Fruit fly (Drosophila melanogaster) whole organism, pupa: ENCODE results near the gene CG4291.

Experiments used
- CG10348 ChIP-seq: fragments of 200-800 bp; sonication (Bioruptor generic); IDR thresholded peaks from 2 replicates; pipeline ENCODE4 v1.3.6; 2022; ENCODE audit warnings: missing biosample characterization, missing genetic modification characterization
- CG12605 ChIP-seq: fragments of 200-800 bp; sonication (Bioruptor generic); IDR thresholded peaks from 2 replicates; pipeline ENCODE4 v1.3.6; 2022; ENCODE audit warnings: missing biosample characterization, missing genetic modification characterization
- CG13204 ChIP-seq: fragments of 200-800 bp; sonication (Bioruptor generic); optimal IDR thresholded peaks from 2 replicates; lab custom pipeline; 2018; ENCODE audit warnings: missing biosample characterization, mild to moderate bottlenecking, missing genetic modification characterization, moderate library complexity
- CG14655 ChIP-seq: fragments of 200-800 bp; sonication (Bioruptor generic); optimal IDR thresholded peaks from 3 replicates; lab custom pipeline; 2017; ENCODE audit warnings: mild to moderate bottlenecking, missing biosample characterization, missing genetic modification reagents, missing genetic modification characterization
- CG15710 ChIP-seq: fragments of 200-800 bp; sonication (Bioruptor generic); optimal IDR thresholded peaks from 2 replicates; lab custom pipeline; 2018; ENCODE audit warnings: missing biosample characterization, mild to moderate bottlenecking, missing genetic modification characterization, moderate library complexity
- CG17806 ChIP-seq: fragments of 200-800 bp; sonication (Bioruptor generic); optimal IDR thresholded peaks from 2 replicates; lab custom pipeline; 2018; ENCODE audit warnings: missing biosample characterization, mild to moderate bottlenecking, missing genetic modification characterization, moderate library complexity
- CG32121 ChIP-seq: fragments of 200-800 bp; sonication (Bioruptor generic); IDR thresholded peaks from 2 replicates; pipeline ENCODE4 v1.3.6; 2022; ENCODE audit warnings: missing biosample characterization, missing genetic modification characterization
- CG34367 ChIP-seq: fragments of 200-800 bp; sonication (Bioruptor generic); optimal IDR thresholded peaks from 2 replicates; lab custom pipeline; 2018; ENCODE audit warnings: missing biosample characterization, mild to moderate bottlenecking, missing genetic modification characterization
- CG4496 ChIP-seq: fragments of 200-800 bp; sonication (Bioruptor generic); IDR thresholded peaks from 3 replicates; pipeline ENCODE4 v1.3.6; 2022; ENCODE audit warnings: missing biosample characterization, missing genetic modification characterization
- CG8159 ChIP-seq: fragments of 200-800 bp; sonication (Bioruptor generic); optimal IDR thresholded peaks from 3 replicates; lab custom pipeline; 2018; ENCODE audit warnings: missing biosample characterization, mild to moderate bottlenecking, missing genetic modification characterization, moderate library complexity
- CG8301 ChIP-seq: fragments of 200-800 bp; sonication (Bioruptor generic); optimal IDR thresholded peaks from 2 replicates; lab custom pipeline; 2018; ENCODE audit warnings: missing biosample characterization, mild to moderate bottlenecking, missing genetic modification characterization
- CG9948 ChIP-seq: fragments of 200-800 bp; sonication (Bioruptor generic); optimal IDR thresholded peaks from 2 replicates; lab custom pipeline; 2018; ENCODE audit warnings: missing biosample characterization, mild to moderate bottlenecking, missing genetic modification characterization, moderate library complexity
- D1 ChIP-seq: fragments of 200-800 bp; sonication (Bioruptor generic); optimal IDR thresholded peaks from 2 replicates; lab custom pipeline; 2018; ENCODE audit warnings: missing biosample characterization, mild to moderate bottlenecking, missing genetic modification characterization, moderate library complexity
- EcR ChIP-seq: fragments of 200-800 bp; sonication (Bioruptor generic); optimal IDR thresholded peaks from 3 replicates; lab custom pipeline; 2019; ENCODE audit warnings: missing biosample characterization, missing genetic modification characterization, mild to moderate bottlenecking, moderate library complexity, missing genetic modification reagents
- Ets98B ChIP-seq: fragments of 200-800 bp; sonication (Bioruptor generic); IDR thresholded peaks from 2 replicates; pipeline ENCODE4 v1.3.6; 2022; ENCODE audit warnings: missing biosample characterization, missing genetic modification characterization
- Pif1A ChIP-seq: fragments of 200-800 bp; sonication (Bioruptor generic); optimal IDR thresholded peaks from 3 replicates; lab custom pipeline; 2016; ENCODE audit warnings: missing biosample characterization, missing genetic modification characterization
- Pif1B ChIP-seq: fragments of 200-800 bp; sonication (Bioruptor generic); optimal IDR thresholded peaks from 3 replicates; lab custom pipeline; 2016; ENCODE audit warnings: missing biosample characterization, missing genetic modification characterization
- Snoo ChIP-seq: fragments of 200-800 bp; sonication (Bioruptor generic); optimal IDR thresholded peaks from 3 replicates; lab custom pipeline; 2017; ENCODE audit warnings: missing biosample characterization, mild to moderate bottlenecking, missing genetic modification characterization, inconsistent platforms
- fd96Ca ChIP-seq: fragments of 200-800 bp; sonication (Bioruptor generic); IDR thresholded peaks from 3 replicates; pipeline ENCODE4 v1.3.6; 2022; ENCODE audit warnings: missing biosample characterization, missing genetic modification characterization
- gl ChIP-seq: fragments of 200-800 bp; sonication (Bioruptor generic); optimal IDR thresholded peaks from 2 replicates; lab custom pipeline; 2018; ENCODE audit warnings: missing biosample characterization, mild to moderate bottlenecking, missing genetic modification characterization
- rn ChIP-seq: fragments of 200-800 bp; sonication (Bioruptor generic); IDR thresholded peaks from 2 replicates; pipeline ENCODE4 v1.3.6; 2022; ENCODE audit warnings: missing biosample characterization, missing genetic modification characterization

CG4291 gene

DNA sequence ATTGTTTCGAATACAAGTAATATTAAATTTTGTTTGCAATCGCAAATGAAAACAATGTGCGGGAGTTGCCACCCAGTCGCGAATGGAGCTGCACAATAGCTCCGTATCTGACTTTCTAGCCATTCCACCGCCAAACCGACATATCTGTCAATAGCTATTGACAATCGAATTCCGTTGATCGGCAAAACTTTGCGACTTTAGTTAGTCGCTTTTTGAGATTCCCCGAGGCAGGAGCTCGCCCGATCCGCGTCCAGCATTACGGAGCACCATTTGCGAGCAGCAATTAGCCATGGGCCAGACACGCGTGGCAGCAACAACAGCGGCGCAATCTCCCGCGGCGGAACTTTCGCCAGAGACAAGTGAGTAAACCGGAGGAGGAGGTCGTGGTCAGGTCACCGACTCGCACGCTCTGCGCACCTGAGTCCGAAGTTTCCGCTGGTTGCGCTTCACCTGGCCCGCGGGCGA, at the start of gene CG4291, which contains the start of gene kraken:
Gene CG4291, minus strand, starts transcription at position 84 of the 465 bp plus-strand sequence.
Gene kraken, plus strand, starts transcription at position 122 of the 465 bp plus-strand sequence.
- peak; percentile 53; the same call in 1 of the 3 replicates for TF ChIP-seq fd96Ca
- peak; percentile 8 for TF ChIP-seq gl (tag; lab: Kevin White, UChicago)
- TF ChIP-seq CG4496 (GFP tag; lab: Robert Waterston, UW): peak; percentile 76
- no peak for TF ChIP-seq CG34367
- TF ChIP-seq CG8301: peak; percentile 28
- TF ChIP-seq CG14655: no peak
- TF ChIP-seq Pif1B (GFP tag; lab: Kevin White, UChicago): no peak
- TF ChIP-seq EcR (GFP tag; lab: Kevin White, UChicago): peak; percentile 60
- peak; percentile 7 for TF ChIP-seq CG17806
- TF ChIP-seq Ets98B: peak; percentile 53
- TF ChIP-seq CG10348 (GFP tag; lab: Robert Waterston, UW): no peak
- TF ChIP-seq CG9948 (tag; lab: Kevin White, UChicago): no peak
- TF ChIP-seq CG13204: no peak
- TF ChIP-seq CG12605 (GFP tag; lab: Robert Waterston, UW): peak; percentile 49
- TF ChIP-seq rn (GFP tag; lab: Robert Waterston, UW): no peak
- TF ChIP-seq CG8159 (tag; lab: Kevin White, UChicago): peak; percentile 4
- TF ChIP-seq CG32121: peak; percentile 59; the same call in 1 of the 2 replicates
- no peak for TF ChIP-seq D1 (tag; lab: Kevin White, UChicago)
- peak; percentile 46 for TF ChIP-seq Snoo (tag; lab: Kevin White, UChicago)
- peak; percentile 28 for TF ChIP-seq CG15710
- no peak for TF ChIP-seq Pif1A (GFP tag; lab: Kevin White, UChicago)

- TF ChIP-seq CG8159 (tag; lab: Kevin White, UChicago): no peak
- TF ChIP-seq EcR (GFP tag; lab: Kevin White, UChicago): no peak
- no peak for TF ChIP-seq CG14655
- TF ChIP-seq rn (GFP tag; lab: Robert Waterston, UW): no peak
- no peak for TF ChIP-seq CG8301
Observed at dm6 chr2L:898316-898715, 45.8 kb upstream of the CG4291 start, which contains the start of gene Lsp1beta. TSS of gene Lsp1beta (plus strand) at chr2L:898500.

DNA sequence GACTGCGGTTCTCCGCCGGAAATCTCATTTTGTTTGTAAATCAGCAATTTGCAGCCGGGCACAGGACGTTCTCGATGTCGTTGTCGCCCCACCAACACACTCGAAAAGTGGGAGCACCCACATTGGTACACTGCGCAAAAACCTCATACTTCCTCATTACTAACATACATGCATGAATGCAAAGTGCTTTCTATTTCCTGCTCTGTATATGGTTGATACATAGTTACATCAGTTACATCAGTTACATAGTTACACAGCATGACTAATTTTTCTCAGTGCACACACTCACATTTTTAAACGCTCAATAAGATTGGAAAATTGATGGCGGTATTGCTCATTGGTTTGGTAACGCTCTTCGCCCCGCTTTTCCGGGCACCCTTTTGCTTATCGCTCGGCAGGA, 44.6 kb upstream of the CG4291 start:
- TF ChIP-seq CG10348 (GFP tag; lab: Robert Waterston, UW) (no peak), Ets98B (no peak), Snoo (tag; lab: Kevin White, UChicago) (no peak)

DNA sequence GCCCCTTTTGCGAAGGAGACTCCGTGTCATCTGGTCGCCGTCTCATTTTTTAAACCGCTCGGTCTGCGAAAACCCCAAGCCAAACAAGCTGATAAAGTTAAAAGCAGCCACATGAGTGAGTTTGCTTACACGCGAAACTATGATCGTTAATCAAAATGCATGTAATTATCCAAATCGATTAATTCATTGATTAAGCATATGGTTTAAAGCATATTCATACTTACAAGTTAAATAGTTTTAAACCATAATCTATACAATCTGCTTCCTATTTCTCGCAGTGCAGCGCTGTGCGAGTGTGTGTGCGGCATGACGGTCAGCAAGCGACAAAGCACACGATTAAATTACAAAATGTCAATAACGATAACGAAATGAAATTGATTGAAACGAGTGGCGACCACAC, 42.9 kb upstream of the CG4291 start:
- TF ChIP-seq fd96Ca (no peak), gl (tag; lab: Kevin White, UChicago) (no peak), CG8159 (tag; lab: Kevin White, UChicago) (no peak), CG15710 (peak; percentile 49), CG9948 (tag; lab: Kevin White, UChicago) (no peak), Snoo (tag; lab: Kevin White, UChicago) (no peak)
- TF ChIP-seq, all 21 proteins: peak for 1

DNA sequence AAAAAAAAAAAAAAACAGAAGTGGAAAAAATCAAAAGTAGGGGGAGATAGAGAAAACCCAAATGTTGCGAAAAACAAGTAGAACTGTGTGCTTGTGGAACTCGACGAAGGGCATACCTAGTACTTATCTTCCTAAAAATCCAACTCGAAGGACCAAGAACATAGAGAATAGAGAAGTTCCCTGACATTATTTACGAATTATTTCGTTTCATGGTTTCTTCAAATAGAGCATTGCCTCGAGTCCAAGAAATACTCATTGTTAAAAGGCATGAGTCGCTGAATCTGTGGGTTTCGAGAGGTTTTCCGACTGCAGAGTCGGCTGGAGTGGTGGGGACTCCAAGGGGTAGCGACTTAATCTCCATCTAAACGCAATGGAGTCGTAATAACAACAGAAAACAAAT, 40.6 kb upstream of the CG4291 start:
- no peak for TF ChIP-seq CG10348 (GFP tag; lab: Robert Waterston, UW)
- no peak for TF ChIP-seq EcR (GFP tag; lab: Kevin White, UChicago)
- TF ChIP-seq CG4496 (GFP tag; lab: Robert Waterston, UW): no peak
- no peak for TF ChIP-seq CG13204
- TF ChIP-seq CG8159 (tag; lab: Kevin White, UChicago): no peak
- TF ChIP-seq CG17806: no peak
- no peak for TF ChIP-seq CG12605 (GFP tag; lab: Robert Waterston, UW)
- TF ChIP-seq Snoo (tag; lab: Kevin White, UChicago): no peak
- no peak for TF ChIP-seq CG34367
- TF ChIP-seq D1 (tag; lab: Kevin White, UChicago): no peak
- no peak for TF ChIP-seq CG32121
- no peak for TF ChIP-seq rn (GFP tag; lab: Robert Waterston, UW)
- no peak for TF ChIP-seq CG9948 (tag; lab: Kevin White, UChicago)
- TF ChIP-seq CG14655: no peak

dm6 chr2L:892461-892860, 39.9 kb upstream of the CG4291 start:
- no peak for TF ChIP-seq D1 (tag; lab: Kevin White, UChicago)
- TF ChIP-seq CG8159 (tag; lab: Kevin White, UChicago): peak; percentile 28
- no peak for TF ChIP-seq CG15710

DNA sequence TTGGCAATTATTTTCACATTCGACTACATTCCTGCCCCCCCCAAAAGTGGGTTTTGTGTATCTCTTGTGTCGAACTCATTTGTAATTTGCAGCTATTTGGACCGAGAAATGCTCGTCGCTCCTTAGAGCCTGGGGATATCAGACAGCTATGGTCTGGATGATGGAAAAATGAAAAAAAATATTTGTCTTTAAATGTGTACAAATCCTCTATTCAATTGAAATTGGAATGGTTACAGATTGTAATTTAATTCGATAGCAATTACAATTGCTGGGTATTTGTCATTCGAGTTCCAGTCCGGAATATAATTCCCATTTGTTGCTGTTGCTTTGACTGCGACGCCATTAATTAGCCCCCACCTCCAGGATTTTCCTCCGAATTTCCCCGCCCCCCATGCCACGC, 37.3 kb upstream of the CG4291 start:
- TF ChIP-seq rn (GFP tag; lab: Robert Waterston, UW) (no peak), Ets98B (no peak), CG4496 (GFP tag; lab: Robert Waterston, UW) (0 out of 3 replicates have a peak, but pooled peaks have one; percentile 14), fd96Ca (0 out of 3 replicates have a peak, but pooled peaks have one; percentile 14)
- TF ChIP-seq, all 21 proteins: peak for 2

dm6 chr2L:887788-888187, 35.3 kb upstream of the CG4291 start:
- TF ChIP-seq Pif1B (GFP tag; lab: Kevin White, UChicago): no peak
- no peak for TF ChIP-seq CG10348 (GFP tag; lab: Robert Waterston, UW)
- no peak for TF ChIP-seq CG32121
- TF ChIP-seq CG8301: no peak
- no peak for TF ChIP-seq EcR (GFP tag; lab: Kevin White, UChicago)
- TF ChIP-seq Pif1A (GFP tag; lab: Kevin White, UChicago): no peak
- no peak for TF ChIP-seq rn (GFP tag; lab: Robert Waterston, UW)
- no peak for TF ChIP-seq fd96Ca
- no peak for TF ChIP-seq CG4496 (GFP tag; lab: Robert Waterston, UW)
